Fruit fly (Drosophila melanogaster) whole organism, embryonic: Measurements from ENCODE around the gene CG6225.

Experiments used
- ATbp ChIP-seq: fragments of 200-800 bp; sonication (Bioruptor generic); optimal IDR thresholded peaks from 2 replicates; lab custom pipeline; 2017; ENCODE audit warnings: missing biosample characterization, mild to moderate bottlenecking, missing genetic modification characterization, missing genetic modification reagents
- Ada2b ChIP-seq: fragments of 200-800 bp; sonication (Bioruptor generic); IDR thresholded peaks from 2 replicates; pipeline ENCODE4 v1.3.6; 2022; ENCODE audit warnings: missing biosample characterization, missing genetic modification characterization
- Atf-2 ChIP-seq: fragments of 200-800 bp; sonication (Bioruptor generic); optimal IDR thresholded peaks from 2 replicates; lab custom pipeline; 2016; ENCODE audit warnings: missing biosample characterization, missing genetic modification characterization
- B-H1 ChIP-seq: fragments of 200-800 bp; sonication (Bioruptor generic); IDR thresholded peaks from 3 replicates; pipeline ENCODE4 v1.3.6; 2022; ENCODE audit warnings: missing biosample characterization, missing genetic modification characterization
- BtbVII ChIP-seq: fragments of 200-800 bp; sonication (Bioruptor generic); optimal IDR thresholded peaks from 3 replicates; lab custom pipeline; 2017; ENCODE audit warnings: missing biosample characterization, mild to moderate bottlenecking, missing genetic modification characterization
- Bteb2 ChIP-seq: fragments of 200-800 bp; sonication (Bioruptor generic); optimal IDR thresholded peaks from 2 replicates; lab custom pipeline; 2016; ENCODE audit warnings: missing biosample characterization, missing genetic modification characterization
- CG14860 ChIP-seq: fragments of 200-800 bp; sonication (Bioruptor generic); IDR thresholded peaks from 3 replicates; pipeline ENCODE4 v1.3.6; 2022; ENCODE audit warnings: missing biosample characterization, missing genetic modification characterization; ENCODE audit not compliant: partially characterized antibody
- CG15479 ChIP-seq: fragments of 200-800 bp; sonication (Bioruptor generic); optimal IDR thresholded peaks from 3 replicates; lab custom pipeline; 2019; ENCODE audit warnings: missing biosample characterization, mild to moderate bottlenecking, missing genetic modification characterization, moderate library complexity
- CG15696 ChIP-seq: fragments of 200-800 bp; sonication (Bioruptor generic); optimal IDR thresholded peaks from 2 replicates; lab custom pipeline; 2019; ENCODE audit warnings: missing biosample characterization, mild to moderate bottlenecking, missing genetic modification characterization, moderate library complexity
- CG17802 ChIP-seq: fragments of 200-800 bp; sonication (Bioruptor generic); optimal IDR thresholded peaks from 2 replicates; lab custom pipeline; 2018; ENCODE audit warnings: missing biosample characterization, mild to moderate bottlenecking, missing genetic modification characterization, moderate library complexity
- CG17912 ChIP-seq: fragments of 200-800 bp; sonication (Bioruptor generic); optimal IDR thresholded peaks from 2 replicates; lab custom pipeline; 2018; ENCODE audit warnings: missing biosample characterization, mild to moderate bottlenecking, missing genetic modification characterization
- CG31365 ChIP-seq: fragments of 200-800 bp; sonication (Bioruptor generic); optimal IDR thresholded peaks from 2 replicates; lab custom pipeline; 2018; ENCODE audit warnings: missing biosample characterization, mild to moderate bottlenecking, missing genetic modification characterization
- CG33557 ChIP-seq: fragments of 200-800 bp; sonication (Bioruptor generic); optimal IDR thresholded peaks from 2 replicates; lab custom pipeline; 2019; ENCODE audit warnings: missing biosample characterization, mild to moderate bottlenecking, missing genetic modification characterization, moderate library complexity
- CG4328 ChIP-seq: fragments of 200-800 bp; sonication (Bioruptor generic); optimal IDR thresholded peaks from 3 replicates; lab custom pipeline; 2017; ENCODE audit warnings: missing biosample characterization, missing genetic modification reagents, missing genetic modification characterization
- CG4730 ChIP-seq: fragments of 200-800 bp; sonication (Bioruptor generic); IDR thresholded peaks from 2 replicates; pipeline ENCODE4 v1.3.6; 2022; ENCODE audit warnings: missing biosample characterization, missing genetic modification characterization
- CG5245 ChIP-seq: fragments of 200-800 bp; sonication (Bioruptor generic); optimal IDR thresholded peaks from 3 replicates; lab custom pipeline; 2016; ENCODE audit warnings: missing biosample characterization, missing genetic modification characterization
- CG7963 ChIP-seq: fragments of 200-800 bp; sonication (Bioruptor generic); IDR thresholded peaks from 3 replicates; pipeline ENCODE4 v1.3.6; 2022; ENCODE audit warnings: missing biosample characterization, missing genetic modification characterization; ENCODE audit not compliant: partially characterized antibody
- CG9797 ChIP-seq: fragments of 200-800 bp; sonication (Bioruptor generic); optimal IDR thresholded peaks from 3 replicates; lab custom pipeline; 2018; ENCODE audit warnings: missing biosample characterization, mild to moderate bottlenecking, missing genetic modification characterization
- Chrac-16 ChIP-seq: fragments of 200-800 bp; sonication (Bioruptor generic); optimal IDR thresholded peaks from 3 replicates; lab custom pipeline; 2016; ENCODE audit warnings: missing biosample characterization, missing genetic modification characterization
- Dp ChIP-seq: fragments of 200-800 bp; sonication (Bioruptor generic); optimal IDR thresholded peaks from 2 replicates; lab custom pipeline; 2018; ENCODE audit warnings: missing biosample characterization, mild to moderate bottlenecking, missing genetic modification characterization, moderate library complexity
- Dref ChIP-seq: fragments of 200-800 bp; sonication (Bioruptor generic); IDR thresholded peaks from 2 replicates; pipeline ENCODE4 v1.3.6; 2022; ENCODE audit warnings: missing biosample characterization, missing genetic modification characterization
- Kr ChIP-seq: fragments of 200-800 bp; sonication (Bioruptor generic); optimal IDR thresholded peaks from 2 replicates; lab custom pipeline; 2017; ENCODE audit warnings: missing biosample characterization, mild to moderate bottlenecking, missing genetic modification characterization
- MESR4 ChIP-seq: fragments of 200-800 bp; sonication (Bioruptor generic); optimal IDR thresholded peaks from 2 replicates; lab custom pipeline; 2018; ENCODE audit warnings: missing biosample characterization, mild to moderate bottlenecking, missing genetic modification characterization, moderate library complexity
- NC2β ChIP-seq: fragments of 200-800 bp; sonication (Bioruptor generic); optimal IDR thresholded peaks from 2 replicates; lab custom pipeline; 2016; ENCODE audit warnings: missing biosample characterization, missing genetic modification characterization
- PHDP ChIP-seq: fragments of 200-800 bp; sonication (Bioruptor generic); optimal IDR thresholded peaks from 3 replicates; lab custom pipeline; 2018; ENCODE audit warnings: missing biosample characterization, mild to moderate bottlenecking, missing genetic modification characterization, moderate library complexity
- Pdp1 ChIP-seq, 2 experiments: fragments of 200-800 bp; sonication (Bioruptor generic); optimal IDR thresholded peaks; 3 replicates each; lab custom pipeline; 2016; ENCODE audit warnings: missing biosample characterization in 2 of 2, missing genetic modification characterization in 2 of 2, mild to moderate bottlenecking in 1 of 2, moderate library complexity in 1 of 2
- Sox100B ChIP-seq: fragments of 200-800 bp; sonication (Bioruptor generic); optimal IDR thresholded peaks from 3 replicates; lab custom pipeline; 2018; ENCODE audit warnings: missing biosample characterization, mild to moderate bottlenecking, missing genetic modification characterization
- caup ChIP-seq: fragments of 200-800 bp; sonication (Bioruptor generic); optimal IDR thresholded peaks from 3 replicates; lab custom pipeline; 2017; ENCODE audit warnings: missing biosample characterization, mild to moderate bottlenecking, missing genetic modification characterization, moderate library complexity; ENCODE audit not compliant: severe bottlenecking
- crp ChIP-seq, 2 experiments: fragments of 200-800 bp; sonication (Bioruptor generic); optimal IDR thresholded peaks; 2 replicates in 1 of 2; 3 replicates in 1 of 2; lab custom pipeline; 2017; ENCODE audit warnings: missing biosample characterization in 2 of 2, missing genetic modification characterization in 2 of 2, mild to moderate bottlenecking in 1 of 2, moderate library complexity in 1 of 2
- da ChIP-seq: fragments of 200-800 bp; sonication (Bioruptor generic); optimal IDR thresholded peaks from 2 replicates; lab custom pipeline; 2016; ENCODE audit warnings: missing biosample characterization, missing genetic modification characterization
- dati ChIP-seq: fragments of 200-800 bp; sonication (Bioruptor generic); IDR thresholded peaks from 2 replicates; pipeline ENCODE4 v1.3.6; 2022; ENCODE audit warnings: missing biosample characterization, missing genetic modification characterization
- dmrt11E ChIP-seq: fragments of 200-800 bp; sonication (Bioruptor generic); optimal IDR thresholded peaks from 3 replicates; lab custom pipeline; 2018; ENCODE audit warnings: missing biosample characterization, mild to moderate bottlenecking, missing genetic modification characterization, moderate library complexity
- grn ChIP-seq: fragments of 200-800 bp; sonication (Bioruptor generic); optimal IDR thresholded peaks from 3 replicates; lab custom pipeline; 2017; ENCODE audit warnings: missing biosample characterization, missing genetic modification characterization
- kni ChIP-seq: fragments of 200-800 bp; sonication (Bioruptor generic); optimal IDR thresholded peaks from 3 replicates; lab custom pipeline; 2017; ENCODE audit warnings: mild to moderate bottlenecking, missing biosample characterization, missing genetic modification reagents, missing genetic modification characterization
- lilli ChIP-seq: fragments of 200-800 bp; sonication (Bioruptor generic); optimal IDR thresholded peaks from 3 replicates; lab custom pipeline; 2016; ENCODE audit warnings: missing biosample characterization, missing genetic modification characterization
- mirr ChIP-seq: fragments of 200-800 bp; sonication (Bioruptor generic); optimal IDR thresholded peaks from 3 replicates; lab custom pipeline; 2018; ENCODE audit warnings: missing biosample characterization, mild to moderate bottlenecking, missing genetic modification characterization
- mld ChIP-seq: fragments of 200-800 bp; sonication (Bioruptor generic); IDR thresholded peaks from 3 replicates; pipeline ENCODE4 v1.3.6; 2022; ENCODE audit warnings: missing biosample characterization, missing genetic modification characterization; ENCODE audit not compliant: partially characterized antibody
- onecut ChIP-seq: fragments of 200-800 bp; sonication (Bioruptor generic); IDR thresholded peaks from 2 replicates; pipeline ENCODE4 v1.3.6; 2022; ENCODE audit warnings: missing biosample characterization, missing genetic modification characterization
- salm ChIP-seq: fragments of 200-800 bp; sonication (Bioruptor generic); optimal IDR thresholded peaks from 2 replicates; lab custom pipeline; 2018; ENCODE audit warnings: missing biosample characterization, mild to moderate bottlenecking, missing genetic modification characterization
- seq ChIP-seq: fragments of 200-800 bp; sonication (Bioruptor generic); IDR thresholded peaks from 2 replicates; pipeline ENCODE4 v1.3.6; 2022; ENCODE audit warnings: missing biosample characterization, missing genetic modification characterization
- sisA ChIP-seq: fragments of 200-800 bp; sonication (Bioruptor generic); IDR thresholded peaks from 2 replicates; pipeline ENCODE4 v1.3.6; 2022; ENCODE audit warnings: missing biosample characterization, missing genetic modification characterization
- stwl ChIP-seq: fragments of 200-800 bp; sonication (Bioruptor generic); optimal IDR thresholded peaks from 3 replicates; lab custom pipeline; 2018; ENCODE audit warnings: missing biosample characterization, mild to moderate bottlenecking, missing genetic modification characterization, moderate library complexity
- tin ChIP-seq: fragments of 200-800 bp; sonication (Bioruptor generic); optimal IDR thresholded peaks from 3 replicates; lab custom pipeline; 2016; ENCODE audit warnings: missing biosample characterization, missing genetic modification characterization
- twi ChIP-seq: fragments of 200-800 bp; optimal IDR thresholded peaks from 2 replicates; lab custom pipeline; 2019; ENCODE audit warnings: missing biosample characterization, mild to moderate bottlenecking, missing genetic modification characterization, moderate library complexity
- vnd ChIP-seq: fragments of 200-800 bp; sonication (Bioruptor generic); IDR thresholded peaks from 3 replicates; pipeline ENCODE4 v1.3.6; 2022; ENCODE audit warnings: missing biosample characterization, missing genetic modification characterization; ENCODE audit not compliant: partially characterized antibody
- wor ChIP-seq: fragments of 200-800 bp; sonication (Bioruptor generic); IDR thresholded peaks from 2 replicates; pipeline ENCODE4 v1.3.6; 2022; ENCODE audit warnings: missing biosample characterization, missing genetic modification characterization
- zen ChIP-seq: fragments of 200-800 bp; sonication (Bioruptor generic); optimal IDR thresholded peaks from 3 replicates; lab custom pipeline; 2018; ENCODE audit warnings: missing biosample characterization, mild to moderate bottlenecking, missing genetic modification characterization, moderate library complexity
- zen2 ChIP-seq: fragments of 200-800 bp; sonication (Bioruptor generic); IDR thresholded peaks from 3 replicates; pipeline ENCODE4 v1.3.6; 2022; ENCODE audit warnings: missing biosample characterization, missing genetic modification characterization; ENCODE audit not compliant: partially characterized antibody
- zfh2 ChIP-seq: fragments of 200-800 bp; sonication (Bioruptor generic); optimal IDR thresholded peaks from 2 replicates; lab custom pipeline; 2016; ENCODE audit warnings: missing biosample characterization, missing genetic modification characterization

Gene CG6225

DNA sequence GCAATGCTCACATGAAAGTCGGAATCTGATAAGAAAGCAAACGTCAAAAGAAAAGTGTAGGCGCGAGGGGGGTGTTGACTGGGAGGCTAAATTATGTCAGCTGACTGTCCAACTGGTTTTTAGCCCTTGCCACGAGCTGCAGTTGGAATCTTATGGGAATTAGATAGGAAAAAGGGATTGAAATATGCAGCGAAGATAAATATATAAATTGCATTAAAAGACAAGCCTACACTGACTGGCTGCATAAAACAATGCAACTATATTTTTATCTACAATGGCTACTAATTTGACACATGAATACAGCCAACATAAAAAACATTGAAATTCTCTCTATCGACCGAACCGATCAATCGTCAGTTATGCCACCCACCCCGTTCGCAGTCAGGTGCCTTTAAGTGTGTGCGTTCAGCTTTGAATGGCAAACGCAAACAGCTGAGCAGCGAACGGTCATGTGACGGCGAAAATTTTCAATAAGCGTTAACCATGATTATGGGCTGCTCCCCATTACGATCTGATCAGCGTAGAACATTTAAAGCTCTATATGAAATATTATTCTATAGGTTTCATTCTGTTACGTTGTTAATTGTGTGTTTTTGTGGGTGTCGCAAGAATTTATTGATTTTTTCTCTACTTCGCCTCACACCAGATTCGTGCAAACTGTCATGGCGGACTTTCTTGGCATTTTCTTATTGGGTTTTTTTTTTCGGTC, 27.5 kb upstream of the CG6225 start (continued):
- TF ChIP-seq PHDP (tag; lab: Kevin White, UChicago) (peak; percentile 6), Kr (no peak), grn (GFP tag; lab: Kevin White, UChicago) (peak; percentile 81), crp (GFP tag; optimal IDR thresholded peaks at IDR 0.05; lab: Kevin White, UChicago) (peak in 1 of 2 experiments; percentile 75), CG33557 (GFP tag; lab: Kevin White, UChicago) (no peak), Dp (no peak), salm (tag; lab: Kevin White, UChicago) (no peak), B-H1 (GFP tag; lab: Robert Waterston, UW) (no peak), zen (tag; lab: Kevin White, UChicago) (peak; percentile 17), Pdp1 (GFP tag; optimal IDR thresholded peaks at IDR 0.05; lab: Kevin White, UChicago) (peak in 1 of 2 experiments; percentile 67), Chrac-16 (GFP tag; lab: Kevin White, UChicago) (no peak), mirr (no peak), CG9797 (GFP tag; lab: Kevin White, UChicago) (no peak), sisA (GFP tag; lab: Robert Waterston, UW) (no peak), vnd (no peak), CG17912 (GFP tag; lab: Kevin White, UChicago) (peak; percentile 12), CG17802 (no peak), onecut (GFP tag; lab: Robert Waterston, UW) (peak; percentile 98), dati (GFP tag; lab: Robert Waterston, UW) (no peak), twi (tag; lab: Kevin White, UChicago) (peak; percentile 7), stwl (tag; lab: Kevin White, UChicago) (peak; percentile 16), CG7963 (GFP tag; lab: Robert Waterston, UW) (no peak), CG31365 (tag; lab: Kevin White, UChicago) (no peak), caup (GFP tag; lab: Kevin White, UChicago) (peak; percentile 10), CG15479 (GFP tag; lab: Kevin White, UChicago) (peak; percentile 53), seq (GFP tag; lab: Robert Waterston, UW) (no peak), Sox100B (GFP tag; lab: Kevin White, UChicago) (no peak), kni (GFP tag; lab: Kevin White, UChicago) (peak; percentile 46)
- TF ChIP-seq, all 482 proteins: peak for 28

DNA sequence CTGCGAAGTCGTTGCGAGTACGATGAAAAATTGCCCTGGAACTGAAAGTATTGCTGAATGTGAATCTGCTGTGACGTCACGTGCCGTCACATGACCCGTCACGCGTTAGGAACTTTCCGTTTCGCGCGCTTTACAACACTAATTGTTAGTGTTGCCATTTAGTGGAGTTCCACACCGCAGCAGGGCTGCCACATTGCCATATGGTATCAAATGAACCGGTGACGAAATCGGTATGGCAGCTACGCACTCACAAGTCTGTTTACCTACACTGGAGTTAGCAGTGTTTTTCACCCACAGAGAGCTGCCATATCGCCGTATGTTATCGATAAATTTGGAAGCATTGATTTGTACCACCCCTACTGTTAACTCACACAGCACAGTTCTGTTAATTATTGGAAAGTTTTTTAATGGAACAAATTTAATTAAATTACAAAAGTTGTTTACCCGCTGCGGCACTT, 26.7 kb upstream of the CG6225 start, which contains the start of the genes Vha55 and Snx3:
Vha55 (minus strand) TSS at position 139 of the 458 bp plus-strand sequence.
Snx3 (plus strand) TSS at position 341 of the 458 bp plus-strand sequence.
- TF ChIP-seq Atf-2 = peak; percentile 55
- TF ChIP-seq tin (GFP tag; lab: Kevin White, UChicago) = peak; percentile 80
- peak; percentile 48 for TF ChIP-seq dmrt11E (tag; lab: Kevin White, UChicago)
- TF ChIP-seq mld (GFP tag; lab: Robert Waterston, UW) = no peak
- TF ChIP-seq lilli = peak; percentile 83
- TF ChIP-seq MESR4 (GFP tag; lab: Kevin White, UChicago) = peak; percentile 91
- no peak for TF ChIP-seq CG4328
- peak; percentile 39 for TF ChIP-seq da
- TF ChIP-seq ATbp = no peak
- TF ChIP-seq BtbVII (GFP tag; lab: Kevin White, UChicago) = peak; percentile 44
- TF ChIP-seq CG5245 (GFP tag; lab: Kevin White, UChicago) = peak; percentile 74
- no peak for TF ChIP-seq CG4730 (GFP tag; lab: Robert Waterston, UW)
- no peak for TF ChIP-seq CG14860 (GFP tag; lab: Robert Waterston, UW)
- no peak for TF ChIP-seq wor (GFP tag; lab: Robert Waterston, UW)
- TF ChIP-seq zfh2 (GFP tag; lab: Kevin White, UChicago) = peak; percentile 91
- TF ChIP-seq zen2 (GFP tag; lab: Robert Waterston, UW) = no peak
- peak; percentile 85 for TF ChIP-seq Bteb2
- peak; percentile 86 for TF ChIP-seq NC2β (GFP tag; lab: Kevin White, UChicago)
- no peak for TF ChIP-seq Dref
- no peak for TF ChIP-seq Ada2b (GFP tag; lab: Robert Waterston, UW)
- TF ChIP-seq CG15696 (tag; lab: Kevin White, UChicago) = peak; percentile 20
